Worm (Caenorhabditis elegans) whole organism, mixed stage, embryonic: ENCODE data around the gene ehbp-1.

ENCODE experiments used
- M03D4.4 ChIP-seq: sonication (generic microtip); optimal IDR thresholded peaks from 2 replicates; lab custom pipeline; 2017; ENCODE audit warnings: mild to moderate bottlenecking, missing genetic modification characterization, missing compliant biosample characterization
- bed-3 ChIP-seq: fragments of 200-800 bp; sonication (Bioruptor generic); optimal IDR thresholded peaks from 3 replicates; lab custom pipeline; 2018; ENCODE audit warnings: mild to moderate bottlenecking, missing genetic modification characterization, moderate library complexity, missing compliant biosample characterization
- blmp-1 ChIP-seq: fragments of 150-350 bp; optimal IDR thresholded peaks from 2 replicates; lab custom pipeline; 2014; ENCODE audit warnings: missing biosample characterization, missing genetic modification characterization
- ceh-39 ChIP-seq: fragments of 150-350 bp; optimal IDR thresholded peaks from 2 replicates; lab custom pipeline; 2014; ENCODE audit warnings: missing biosample characterization, missing genetic modification characterization
- ceh-43 ChIP-seq: fragments of 200-800 bp; sonication (Bioruptor generic); optimal IDR thresholded peaks from 2 replicates; lab custom pipeline; 2018; ENCODE audit warnings: mild to moderate bottlenecking, missing genetic modification characterization, moderate library complexity, missing compliant biosample characterization
- ceh-83 ChIP-seq: fragments of 200-800 bp; sonication (Bioruptor generic); optimal IDR thresholded peaks from 2 replicates; lab custom pipeline; 2018; ENCODE audit warnings: mild to moderate bottlenecking, missing genetic modification characterization, missing compliant biosample characterization
- ces-1 ChIP-seq: fragments of 150-350 bp; optimal IDR thresholded peaks from 2 replicates; lab custom pipeline; 2014; ENCODE audit warnings: missing biosample characterization, missing genetic modification reagents, missing genetic modification characterization
- cnd-1 ChIP-seq: fragments of 200-800 bp; sonication (Bioruptor generic); optimal IDR thresholded peaks from 2 replicates; lab custom pipeline; 2018; ENCODE audit warnings: mild to moderate bottlenecking, missing genetic modification characterization, missing compliant biosample characterization
- drap-1 ChIP-seq: fragments of 200-800 bp; sonication (Bioruptor generic); optimal IDR thresholded peaks from 3 replicates; lab custom pipeline; 2018; ENCODE audit warnings: mild to moderate bottlenecking, missing genetic modification characterization, missing compliant biosample characterization
- flh-1 ChIP-seq: fragments of 200-800 bp; sonication (Bioruptor generic); optimal IDR thresholded peaks from 2 replicates; lab custom pipeline; 2018; ENCODE audit warnings: mild to moderate bottlenecking, missing genetic modification characterization, moderate library complexity, missing compliant biosample characterization
- ham-2 ChIP-seq: fragments of 200-800 bp; sonication (Bioruptor generic); optimal IDR thresholded peaks from 2 replicates; lab custom pipeline; 2018; ENCODE audit warnings: mild to moderate bottlenecking, missing genetic modification characterization, missing compliant biosample characterization
- hlh-1 ChIP-seq: fragments of 150-350 bp; optimal IDR thresholded peaks from 2 replicates; lab custom pipeline; 2014; ENCODE audit warnings: missing biosample characterization, missing genetic modification reagents, missing genetic modification characterization
- lin-13 ChIP-seq: fragments of 150-350 bp; optimal IDR thresholded peaks from 2 replicates; lab custom pipeline; 2014; ENCODE audit warnings: missing biosample characterization, missing genetic modification characterization
- lin-32 ChIP-seq: fragments of 200-800 bp; sonication (Bioruptor generic); optimal IDR thresholded peaks from 2 replicates; lab custom pipeline; 2018; ENCODE audit warnings: mild to moderate bottlenecking, missing genetic modification characterization, missing compliant biosample characterization
- lsy-2 ChIP-seq: fragments of 150-350 bp; optimal IDR thresholded peaks from 2 replicates; lab custom pipeline; 2014; ENCODE audit warnings: missing biosample characterization, missing genetic modification characterization
- mep-1 ChIP-seq: fragments of 150-350 bp; optimal IDR thresholded peaks from 2 replicates; lab custom pipeline; 2017; ENCODE audit warnings: missing biosample characterization, missing genetic modification reagents, missing genetic modification characterization, inconsistent platforms
- mls-2 ChIP-seq: sonication (generic microtip); optimal IDR thresholded peaks from 2 replicates; lab custom pipeline; 2016; ENCODE audit warnings: mild to moderate bottlenecking, missing genetic modification characterization, moderate library complexity, missing compliant biosample characterization
- nhr-12 ChIP-seq: fragments of 150-350 bp; optimal IDR thresholded peaks from 2 replicates; lab custom pipeline; 2014; ENCODE audit warnings: missing biosample characterization, missing genetic modification characterization
- nhr-237 ChIP-seq: fragments of 150-350 bp; optimal IDR thresholded peaks from 2 replicates; lab custom pipeline; 2014; ENCODE audit warnings: missing biosample characterization, missing genetic modification characterization
- nhr-76 ChIP-seq: sonication (generic microtip); optimal IDR thresholded peaks from 2 replicates; lab custom pipeline; 2017; ENCODE audit warnings: missing biosample characterization, missing genetic modification characterization
- pha-4 ChIP-seq: fragments of 150-350 bp; optimal IDR thresholded peaks from 2 replicates; lab custom pipeline; 2018; ENCODE audit warnings: missing biosample characterization, missing genetic modification reagents, missing genetic modification characterization
- sem-2 ChIP-seq: fragments of 200-800 bp; sonication (Bioruptor generic); optimal IDR thresholded peaks from 2 replicates; lab custom pipeline; 2018; ENCODE audit warnings: mild to moderate bottlenecking, missing genetic modification characterization, missing compliant biosample characterization
- snpc-4 ChIP-seq: fragments of 150-350 bp; optimal IDR thresholded peaks from 2 replicates; lab custom pipeline; 2014; ENCODE audit warnings: missing biosample characterization, missing genetic modification characterization
- sptf-1 ChIP-seq: sonication (generic microtip); optimal IDR thresholded peaks from 2 replicates; lab custom pipeline; 2017; ENCODE audit warnings: mild to moderate bottlenecking, missing genetic modification characterization, moderate library complexity, missing compliant biosample characterization
- tbx-8 ChIP-seq: fragments of 200-800 bp; sonication (Bioruptor generic); optimal IDR thresholded peaks from 2 replicates; lab custom pipeline; 2018; ENCODE audit warnings: mild to moderate bottlenecking, missing genetic modification characterization, moderate library complexity, missing compliant biosample characterization
- unc-120 ChIP-seq: sonication (generic microtip); optimal IDR thresholded peaks from 2 replicates; lab custom pipeline; 2017; ENCODE audit warnings: missing genetic modification characterization, missing compliant biosample characterization; ENCODE audit not compliant: poor library complexity, severe bottlenecking
- unc-39 ChIP-seq: fragments of 150-350 bp; optimal IDR thresholded peaks from 2 replicates; lab custom pipeline; 2014; ENCODE audit warnings: missing biosample characterization, missing genetic modification characterization
- unc-62 ChIP-seq: fragments of 150-350 bp; optimal IDR thresholded peaks from 2 replicates; lab custom pipeline; 2014; ENCODE audit warnings: missing biosample characterization, missing genetic modification reagents, missing genetic modification characterization
- zip-8 ChIP-seq: fragments of 150-350 bp; optimal IDR thresholded peaks from 2 replicates; lab custom pipeline; 2014; ENCODE audit warnings: missing biosample characterization, missing genetic modification characterization
- ztf-11 ChIP-seq: fragments of 150-350 bp; optimal IDR thresholded peaks from 2 replicates; lab custom pipeline; 2014; ENCODE audit warnings: missing biosample characterization, missing genetic modification characterization

The ehbp-1 gene

DNA sequence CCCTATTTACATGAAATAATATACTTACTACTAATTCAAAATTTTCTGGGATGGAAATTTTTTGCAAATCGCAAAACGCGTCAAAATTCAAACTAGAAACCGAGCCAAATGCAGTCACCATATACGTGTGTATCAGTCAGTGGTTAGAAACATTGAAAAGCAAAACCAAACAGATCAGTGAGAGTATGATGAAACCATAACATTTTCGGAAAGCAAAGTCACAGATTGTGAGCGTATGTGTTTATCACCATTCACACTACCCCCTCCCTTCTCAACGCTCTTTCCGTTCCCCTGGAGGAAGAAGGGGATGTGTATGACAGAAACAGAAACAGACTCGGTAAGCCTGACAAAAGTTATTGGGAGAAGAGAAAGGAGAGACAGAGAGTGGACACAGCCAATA is 21.2 kb downstream of the ehbp-1 start:
- no peak for TF ChIP-seq hlh-1 (tag; lab: Kevin White, UChicago)
- no peak for TF ChIP-seq lin-32 (GFP tag; lab: Kevin White, UChicago)
- TF ChIP-seq unc-39 (tag; lab: Kevin White, UChicago), result no peak
- no peak for TF ChIP-seq nhr-12 (tag; lab: Kevin White, UChicago)
- no peak for TF ChIP-seq ces-1 (GFP tag; lab: Kevin White, UChicago)
- no peak for TF ChIP-seq M03D4.4 (tag; lab: Kevin White, UChicago)
- no peak for TF ChIP-seq ceh-39 (tag; lab: Kevin White, UChicago)
- no peak for TF ChIP-seq nhr-76 (tag; lab: Kevin White, UChicago)
- TF ChIP-seq pha-4 (tag; lab: Kevin White, UChicago), result no peak
- TF ChIP-seq lsy-2 (tag; lab: Kevin White, UChicago), result no peak
- no peak for TF ChIP-seq flh-1
- no peak for TF ChIP-seq unc-120
- TF ChIP-seq zip-8 (tag; lab: Kevin White, UChicago), result no peak
- TF ChIP-seq ceh-83 (GFP tag; lab: Kevin White, UChicago), result no peak
- TF ChIP-seq sem-2, result no peak
- no peak for TF ChIP-seq ztf-11
- TF ChIP-seq tbx-8, result no peak
- no peak for TF ChIP-seq snpc-4 (tag; lab: Kevin White, UChicago)

DNA sequence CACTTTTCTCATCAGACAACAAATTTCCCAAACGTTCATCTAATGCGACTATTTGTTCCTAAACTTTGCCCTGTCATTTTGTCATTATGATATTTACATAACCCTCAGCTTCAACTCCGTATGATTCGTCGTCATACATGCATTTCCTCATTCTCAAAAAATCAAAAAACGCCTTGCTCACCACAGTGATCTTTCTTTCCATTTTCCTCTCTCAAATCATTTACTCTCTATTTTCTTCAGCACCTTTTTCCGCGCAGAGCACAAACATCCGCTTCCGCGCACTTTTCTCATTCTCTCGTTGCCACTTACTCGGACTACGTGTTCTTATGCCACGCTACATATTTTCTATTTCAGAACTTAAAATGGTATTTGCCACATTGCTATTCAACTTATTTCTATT is 26.5 kb downstream of the ehbp-1 start, which contains the start of gene F25B3.2:
TSS of gene F25B3.2 (plus strand) at position 301 of the 400 bp plus-strand sequence.
- no peak for TF ChIP-seq unc-39 (tag; lab: Kevin White, UChicago)
- no peak for TF ChIP-seq lin-13
- TF ChIP-seq sptf-1, result no peak
- no peak for TF ChIP-seq ces-1 (GFP tag; lab: Kevin White, UChicago)
- no peak for TF ChIP-seq ztf-11

DNA sequence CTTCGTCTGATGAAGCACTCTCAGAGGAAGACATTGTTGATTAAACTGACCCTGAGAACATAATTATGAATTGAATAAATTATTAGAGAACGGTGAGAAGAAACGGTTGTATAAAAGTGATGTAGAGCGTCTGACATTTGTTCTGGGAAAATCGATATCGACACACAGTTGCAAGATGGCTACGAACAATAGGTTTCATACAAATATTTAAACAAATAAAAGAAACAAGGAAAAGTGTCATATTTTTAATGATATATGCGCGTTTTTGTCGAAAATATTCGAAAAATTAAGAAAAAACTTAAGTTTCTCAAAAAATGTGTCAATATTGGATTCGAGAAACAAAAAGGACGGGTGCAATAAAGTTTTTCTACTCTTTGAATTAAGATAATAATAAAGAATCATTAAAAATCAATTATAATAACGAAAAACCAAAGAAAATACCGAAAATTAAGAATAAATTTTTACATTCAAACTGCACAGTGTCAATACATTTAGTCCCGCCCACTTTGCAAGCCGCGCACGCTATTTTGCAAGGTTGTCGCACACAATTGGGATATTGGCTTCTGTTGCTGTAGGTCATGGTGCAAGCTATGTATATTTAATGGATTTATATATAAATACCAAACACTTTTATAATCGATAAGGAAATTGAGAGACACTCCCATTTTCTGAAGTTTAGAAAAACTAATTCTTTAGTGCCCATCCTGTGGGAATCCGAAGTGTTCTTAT is 32.3 kb downstream of the ehbp-1 start, which contains the start of gene rtfo-1:
TSS of gene rtfo-1 (minus strand) at position 51 of the 729 bp plus-strand sequence.
- TF ChIP-seq nhr-237 (tag; lab: Kevin White, UChicago) (peak; percentile 6), ceh-83 (GFP tag; lab: Kevin White, UChicago) (peak; percentile 58), M03D4.4 (tag; lab: Kevin White, UChicago) (peak; percentile 69), tbx-8 (no peak), drap-1 (peak; percentile 58), sptf-1 (peak; percentile 85), ham-2 (peak; percentile 54), zip-8 (tag; lab: Kevin White, UChicago) (no peak), pha-4 (tag; lab: Kevin White, UChicago) (peak; percentile 24), lin-13 (peak; percentile 39), unc-120 (no peak), mep-1 (peak; percentile 65), snpc-4 (tag; lab: Kevin White, UChicago) (no peak), mls-2 (peak; percentile 54), ceh-43 (peak; percentile 72), ces-1 (GFP tag; lab: Kevin White, UChicago) (peak; percentile 39), nhr-76 (tag; lab: Kevin White, UChicago) (peak; percentile 69), lin-32 (GFP tag; lab: Kevin White, UChicago) (peak; percentile 10), lsy-2 (tag; lab: Kevin White, UChicago) (peak; percentile 26), bed-3 (GFP tag; lab: Kevin White, UChicago) (peak; percentile 8), cnd-1 (tag; lab: Kevin White, UChicago) (peak; percentile 61), ceh-39 (tag; lab: Kevin White, UChicago) (no peak), ztf-11 (peak; percentile 57), blmp-1 (tag; lab: Kevin White, UChicago) (peak; percentile 25), hlh-1 (tag; lab: Kevin White, UChicago) (peak; percentile 65)

DNA sequence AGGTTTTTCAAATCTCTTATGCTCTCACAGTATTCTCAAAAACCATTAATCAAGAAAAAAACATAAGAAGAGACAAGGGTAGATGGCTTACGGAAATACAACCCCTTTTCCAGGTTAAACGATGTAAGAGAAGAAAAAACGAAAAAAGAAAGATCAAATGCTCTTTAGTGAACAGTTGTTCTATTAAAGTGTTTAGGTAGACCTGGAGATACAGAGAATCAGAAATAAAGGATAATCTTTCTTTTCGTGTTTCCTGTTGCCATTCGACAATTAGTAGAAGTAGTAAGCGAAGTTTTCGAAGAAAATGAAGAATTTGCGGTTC is 32.8 kb downstream of the ehbp-1 start, which contains the start of gene K09G1.1:
TSS of gene K09G1.1 (plus strand) at position 223 of the 322 bp plus-strand sequence.
- TF ChIP-seq ceh-83 (GFP tag; lab: Kevin White, UChicago) (no peak), mep-1 (no peak)

- TF ChIP-seq unc-62 (GFP tag; lab: Kevin White, UChicago), result no peak
These were observed 33.8 kb downstream of the ehbp-1 start for ce11 chrV:9584263-9584662.
